Fruit fly (Drosophila melanogaster) whole organism, prepupa: Measurements from ENCODE around the gene Zn72D.
A peak's percentile ranks its signal among the peaks of the same experiment; 100 is the strongest.

Source experiments
- CG31627 ChIP-seq: fragments of 200-800 bp; sonication (Bioruptor generic); optimal IDR thresholded peaks from 3 replicates; lab custom pipeline; 2016; ENCODE audit warnings: missing biosample characterization, missing genetic modification characterization
- CG32006 ChIP-seq: fragments of 200-800 bp; sonication (Bioruptor generic); optimal IDR thresholded peaks from 3 replicates; lab custom pipeline; 2017; ENCODE audit warnings: missing biosample characterization, mild to moderate bottlenecking, missing genetic modification characterization
- CG4318 ChIP-seq: fragments of 200-800 bp; sonication (Bioruptor generic); optimal IDR thresholded peaks from 3 replicates; lab custom pipeline; 2017; ENCODE audit warnings: missing biosample characterization, mild to moderate bottlenecking, missing genetic modification characterization
- CG6792 ChIP-seq: fragments of 200-800 bp; sonication (Bioruptor generic); optimal IDR thresholded peaks from 3 replicates; lab custom pipeline; 2016; ENCODE audit warnings: missing biosample characterization, missing genetic modification characterization
- CG6854 ChIP-seq: fragments of 200-800 bp; sonication (Bioruptor generic); optimal IDR thresholded peaks from 2 replicates; lab custom pipeline; 2017; ENCODE audit warnings: missing biosample characterization, mild to moderate bottlenecking, missing genetic modification characterization
- CG7368 ChIP-seq: fragments of 200-800 bp; sonication (Bioruptor generic); optimal IDR thresholded peaks from 3 replicates; lab custom pipeline; 2016; ENCODE audit warnings: missing biosample characterization, missing genetic modification characterization
- Smox ChIP-seq: fragments of 200-800 bp; sonication (Bioruptor generic); optimal IDR thresholded peaks from 3 replicates; lab custom pipeline; 2016; ENCODE audit warnings: missing biosample characterization, missing genetic modification characterization
- Sox102F ChIP-seq: fragments of 200-800 bp; sonication (Bioruptor generic); optimal IDR thresholded peaks from 2 replicates; lab custom pipeline; 2016; ENCODE audit warnings: missing biosample characterization, mild to moderate bottlenecking, missing genetic modification characterization
- fd59A ChIP-seq: fragments of 200-800 bp; sonication (Bioruptor generic); optimal IDR thresholded peaks from 2 replicates; lab custom pipeline; 2017; ENCODE audit warnings: missing biosample characterization, mild to moderate bottlenecking, missing genetic modification characterization, missing genetic modification reagents
- pdm3 ChIP-seq: fragments of 200-800 bp; sonication (Bioruptor generic); optimal IDR thresholded peaks from 3 replicates; lab custom pipeline; 2016; ENCODE audit warnings: missing biosample characterization, missing genetic modification characterization

DNA sequence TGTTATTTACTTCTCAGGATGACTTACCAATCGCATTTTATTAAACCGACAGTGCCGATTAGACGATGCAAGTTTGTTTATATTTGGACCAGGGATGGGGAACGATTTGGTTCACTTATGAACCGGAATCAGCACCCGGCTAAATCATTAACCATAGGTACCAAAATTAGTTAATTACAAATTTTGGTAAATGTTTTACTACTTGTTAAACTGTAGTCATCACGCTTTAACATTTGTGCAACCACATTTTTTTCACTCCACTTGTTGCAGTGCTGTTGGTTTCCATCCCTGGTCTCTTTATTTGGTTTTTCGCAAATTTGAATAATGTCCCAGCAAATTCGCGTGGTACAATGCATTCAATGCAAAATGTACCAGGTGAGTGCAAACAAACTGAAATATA, 6.9 kb downstream of the Zn72D start, which contains the start of the genes IntS9 and CG43295:
- TF ChIP-seq CG31627 (GFP tag; lab: Kevin White, UChicago): peak; percentile 92
- TF ChIP-seq fd59A (GFP tag; lab: Kevin White, UChicago): peak; percentile 58
- no peak for TF ChIP-seq Sox102F (GFP tag; lab: Kevin White, UChicago)
- peak; percentile 77 for TF ChIP-seq CG7368 (GFP tag; lab: Kevin White, UChicago)
- no peak for TF ChIP-seq Smox (GFP tag; lab: Kevin White, UChicago)
- TF ChIP-seq CG6792 (GFP tag; lab: Kevin White, UChicago): peak; percentile 85
- no peak for TF ChIP-seq CG4318
- no peak for TF ChIP-seq CG6854 (GFP tag; lab: Kevin White, UChicago)
- no peak for TF ChIP-seq CG32006 (GFP tag; lab: Kevin White, UChicago)
- no peak for TF ChIP-seq pdm3
